Worm (Caenorhabditis elegans) whole organism, young adult: ENCODE measurements around the gene cest-1.2.

ENCODE experiments used
- B0019.2 ChIP-seq: fragments of 200-800 bp; sonication (Bioruptor generic); conservative IDR thresholded peaks from 2 replicates; pipeline ENCODE4 v1.3.6; 2022; ENCODE audit warnings: missing genetic modification reagents, missing genetic modification characterization, missing compliant biosample characterization
- B0336.3 ChIP-seq: fragments of 200-800 bp; sonication (Bioruptor generic); IDR thresholded peaks from 2 replicates; pipeline ENCODE4 v1.3.6; 2022; ENCODE audit warnings: missing genetic modification characterization, missing compliant biosample characterization
- C06A6.2 ChIP-seq: fragments of 200-800 bp; sonication (Bioruptor generic); conservative IDR thresholded peaks from 2 replicates; pipeline ENCODE4 v1.3.6; 2022; ENCODE audit warnings: missing genetic modification characterization, missing compliant biosample characterization
- D2030.7 ChIP-seq: fragments of 200-800 bp; sonication (Bioruptor generic); IDR thresholded peaks from 2 replicates; pipeline ENCODE4 v1.3.6; 2022; ENCODE audit warnings: missing genetic modification reagents, missing genetic modification characterization, missing compliant biosample characterization
- F23B12.7 ChIP-seq: sonication (generic microtip); optimal IDR thresholded peaks from 2 replicates; lab custom pipeline; 2017; ENCODE audit warnings: missing genetic modification characterization, mild to moderate bottlenecking, missing compliant biosample characterization, antibody characterized with exemption, moderate library complexity; ENCODE audit not compliant: insufficient read depth
- F39B2.1 ChIP-seq: fragments of 200-800 bp; sonication (Bioruptor generic); IDR thresholded peaks from 2 replicates; pipeline ENCODE4 v1.3.6; 2022; ENCODE audit warnings: missing genetic modification reagents, missing genetic modification characterization, missing compliant biosample characterization
- F52B5.7 ChIP-seq: sonication (generic microtip); optimal IDR thresholded peaks from 2 replicates; lab custom pipeline; 2016; ENCODE audit warnings: mild to moderate bottlenecking, missing genetic modification characterization, missing compliant biosample characterization
- F57C9.4 ChIP-seq: sonication (generic microtip); optimal IDR thresholded peaks from 2 replicates; lab custom pipeline; 2017; ENCODE audit warnings: mild to moderate bottlenecking, missing genetic modification characterization, missing compliant biosample characterization
- K11D2.4 ChIP-seq: fragments of 200-800 bp; sonication (Bioruptor generic); IDR thresholded peaks from 2 replicates; pipeline ENCODE4 v1.3.6; 2022; ENCODE audit warnings: missing genetic modification reagents, missing genetic modification characterization, missing compliant biosample characterization
- K12H6.12 ChIP-seq: fragments of 200-800 bp; sonication (Bioruptor generic); optimal IDR thresholded peaks from 2 replicates; lab custom pipeline; 2018; ENCODE audit warnings: mild to moderate bottlenecking, missing genetic modification characterization, missing compliant biosample characterization
- T26A5.8 ChIP-seq: sonication (generic microtip); optimal IDR thresholded peaks from 2 replicates; lab custom pipeline; 2016; ENCODE audit warnings: missing genetic modification characterization, missing compliant biosample characterization
- Y53G8AR.9 ChIP-seq: fragments of 200-800 bp; sonication (Bioruptor generic); conservative IDR thresholded peaks from 2 replicates; pipeline ENCODE4 v1.3.6; 2022; ENCODE audit warnings: missing genetic modification reagents, missing genetic modification characterization, missing compliant biosample characterization
- Y56A3A.18 ChIP-seq: fragments of 200-800 bp; sonication (Bioruptor generic); IDR thresholded peaks from 2 replicates; pipeline ENCODE4 v1.3.6; 2022; ENCODE audit warnings: missing genetic modification reagents, missing genetic modification characterization, missing compliant biosample characterization
- Y95B8A.8 ChIP-seq: fragments of 200-800 bp; sonication (Bioruptor generic); IDR thresholded peaks from 2 replicates; pipeline ENCODE4 v1.3.6; 2022; ENCODE audit warnings: missing genetic modification reagents, missing genetic modification characterization, missing compliant biosample characterization
- ZK185.1 ChIP-seq: sonication (generic microtip); optimal IDR thresholded peaks from 2 replicates; lab custom pipeline; 2016; ENCODE audit warnings: mild to moderate bottlenecking, missing genetic modification characterization, missing compliant biosample characterization; ENCODE audit not compliant: poor library complexity, severe bottlenecking
- athp-1 ChIP-seq: sonication (generic microtip); optimal IDR thresholded peaks from 2 replicates; lab custom pipeline; 2017; ENCODE audit warnings: mild to moderate bottlenecking, missing genetic modification characterization, missing compliant biosample characterization
- attf-5 ChIP-seq: fragments of 200-800 bp; sonication (Bioruptor generic); optimal IDR thresholded peaks from 2 replicates; lab custom pipeline; 2018; ENCODE audit warnings: mild to moderate bottlenecking, missing genetic modification characterization, missing compliant biosample characterization
- cebp-1 ChIP-seq, 2 experiments: fragments of 200-800 bp in 1 of 2; sonication (Bioruptor generic) in 1 of 2; sonication (generic microtip) in 1 of 2; IDR thresholded peaks in 1 of 2; optimal IDR thresholded peaks in 1 of 2; 2 replicates each; pipeline versions ENCODE4 v1.3.6 to Lab custom; 2017 to 2022; ENCODE audit warnings: missing compliant biosample characterization in 2 of 2, missing genetic modification characterization in 2 of 2, mild to moderate bottlenecking in 1 of 2, missing genetic modification reagents in 1 of 2, moderate library complexity in 1 of 2
- cebp-2 ChIP-seq: fragments of 200-800 bp; sonication (Bioruptor generic); IDR thresholded peaks from 2 replicates; pipeline ENCODE4 v1.3.6; 2022; ENCODE audit warnings: missing genetic modification characterization, missing compliant biosample characterization
- ceh-58 ChIP-seq: fragments of 200-800 bp; sonication (Bioruptor generic); IDR thresholded peaks from 2 replicates; pipeline ENCODE4 v1.3.6; 2022; ENCODE audit warnings: missing genetic modification characterization, missing compliant biosample characterization
- chd-7 ChIP-seq: sonication (generic microtip); optimal IDR thresholded peaks from 2 replicates; lab custom pipeline; 2016; ENCODE audit warnings: mild to moderate bottlenecking, missing genetic modification characterization, moderate library complexity, missing compliant biosample characterization
- egl-44 ChIP-seq: fragments of 200-800 bp; sonication (Bioruptor generic); IDR thresholded peaks from 2 replicates; pipeline ENCODE4 v1.3.6; 2022; ENCODE audit warnings: missing genetic modification reagents, missing genetic modification characterization, missing compliant biosample characterization
- ekl-4 ChIP-seq: fragments of 200-800 bp; sonication (Bioruptor generic); IDR thresholded peaks from 2 replicates; pipeline ENCODE4 v1.3.6; 2022; ENCODE audit warnings: missing genetic modification reagents, missing genetic modification characterization, missing compliant biosample characterization
- hmg-1.2 ChIP-seq: fragments of 200-800 bp; sonication (Bioruptor generic); IDR thresholded peaks from 2 replicates; pipeline ENCODE4 v1.3.6; 2022; ENCODE audit warnings: missing genetic modification reagents, missing genetic modification characterization, missing compliant biosample characterization
- hsf-1 ChIP-seq: fragments of 200-800 bp; sonication (Bioruptor generic); IDR thresholded peaks from 2 replicates; pipeline ENCODE4 v1.3.6; 2022; ENCODE audit warnings: missing genetic modification reagents, missing genetic modification characterization, missing compliant biosample characterization
- lin-26 ChIP-seq: fragments of 200-800 bp; sonication (Bioruptor generic); IDR thresholded peaks from 2 replicates; pipeline ENCODE4 v1.3.6; 2022; ENCODE audit warnings: missing genetic modification reagents, missing genetic modification characterization, missing compliant biosample characterization
- lin-40 ChIP-seq: sonication (generic microtip); optimal IDR thresholded peaks from 2 replicates; lab custom pipeline; 2016; ENCODE audit warnings: missing genetic modification characterization, mild to moderate bottlenecking, missing compliant biosample characterization, missing genotype, missing genetic modification reagents
- madf-10 ChIP-seq: sonication (generic microtip); optimal IDR thresholded peaks from 2 replicates; lab custom pipeline; 2016; ENCODE audit warnings: mild to moderate bottlenecking, missing genetic modification characterization, missing compliant biosample characterization
- madf-3 ChIP-seq: fragments of 200-800 bp; sonication (Bioruptor generic); IDR thresholded peaks from 2 replicates; pipeline ENCODE4 v1.3.6; 2022; ENCODE audit warnings: missing genetic modification reagents, missing genetic modification characterization, missing compliant biosample characterization
- mxl-1 ChIP-seq: sonication (generic microtip); optimal IDR thresholded peaks from 2 replicates; lab custom pipeline; 2016; ENCODE audit warnings: missing genetic modification characterization, missing compliant biosample characterization
- nfya-1 ChIP-seq: sonication (generic microtip); optimal IDR thresholded peaks from 2 replicates; lab custom pipeline; 2017; ENCODE audit warnings: antibody characterized with exemption, missing compliant biosample characterization, missing genetic modification characterization, borderline replicate concordance; ENCODE audit not compliant: insufficient read depth
- nfya-2 ChIP-seq: fragments of 200-800 bp; sonication (Bioruptor generic); IDR thresholded peaks from 2 replicates; pipeline ENCODE4 v1.3.6; 2022; ENCODE audit warnings: missing genetic modification reagents, missing genetic modification characterization, missing compliant biosample characterization
- nfyb-1 ChIP-seq: fragments of 200-800 bp; sonication (Bioruptor generic); IDR thresholded peaks from 2 replicates; pipeline ENCODE4 v1.3.6; 2022; ENCODE audit warnings: missing genetic modification reagents, missing genetic modification characterization, missing compliant biosample characterization
- nhr-179 ChIP-seq: sonication (generic microtip); optimal IDR thresholded peaks from 2 replicates; lab custom pipeline; 2016; ENCODE audit warnings: mild to moderate bottlenecking, missing genetic modification characterization, missing compliant biosample characterization
- nhr-27 ChIP-seq: fragments of 200-800 bp; sonication (Bioruptor generic); optimal IDR thresholded peaks from 2 replicates; lab custom pipeline; 2018; ENCODE audit warnings: mild to moderate bottlenecking, missing genetic modification characterization, moderate library complexity, missing compliant biosample characterization
- nhr-80 ChIP-seq: sonication (generic microtip); optimal IDR thresholded peaks from 2 replicates; lab custom pipeline; 2016; ENCODE audit warnings: missing genetic modification characterization, missing compliant biosample characterization
- repo-1 ChIP-seq: sonication (generic microtip); optimal IDR thresholded peaks from 2 replicates; lab custom pipeline; 2017; ENCODE audit warnings: mild to moderate bottlenecking, missing genetic modification characterization, missing compliant biosample characterization
- sdz-38 ChIP-seq: sonication (generic microtip); optimal IDR thresholded peaks from 2 replicates; lab custom pipeline; 2016; ENCODE audit warnings: missing genotype, missing genetic modification characterization, missing compliant biosample characterization
- snpc-1.1 ChIP-seq: sonication (generic microtip); optimal IDR thresholded peaks from 2 replicates; lab custom pipeline; 2017; ENCODE audit warnings: missing genetic modification characterization, mild to moderate bottlenecking, missing compliant biosample characterization, antibody characterized with exemption, moderate library complexity, missing genotype, missing genetic modification reagents; ENCODE audit not compliant: insufficient read depth
- snpc-1.3 ChIP-seq: sonication (generic microtip); optimal IDR thresholded peaks from 2 replicates; lab custom pipeline; 2017; ENCODE audit warnings: missing genetic modification characterization, mild to moderate bottlenecking, missing compliant biosample characterization, antibody characterized with exemption, moderate library complexity, missing genotype, missing genetic modification reagents; ENCODE audit not compliant: insufficient read depth
- sptf-2 ChIP-seq: fragments of 200-800 bp; sonication (Bioruptor generic); optimal IDR thresholded peaks from 2 replicates; lab custom pipeline; 2018; ENCODE audit warnings: mild to moderate bottlenecking, missing genetic modification characterization, missing compliant biosample characterization
- tbp1 ChIP-seq: fragments of 200-800 bp; sonication (Bioruptor generic); optimal IDR thresholded peaks from 2 replicates; lab custom pipeline; 2018; ENCODE audit warnings: mild to moderate bottlenecking, missing genetic modification characterization, missing compliant biosample characterization
- unc-130 ChIP-seq: sonication (generic microtip); optimal IDR thresholded peaks from 2 replicates; lab custom pipeline; 2016; ENCODE audit warnings: missing genetic modification reagents, missing genetic modification characterization, missing compliant biosample characterization
- zim-3 ChIP-seq: sonication (generic microtip); optimal IDR thresholded peaks from 2 replicates; lab custom pipeline; 2017; ENCODE audit warnings: mild to moderate bottlenecking, missing genetic modification characterization, moderate library complexity, missing compliant biosample characterization
- ztf-25 ChIP-seq: fragments of 200-800 bp; sonication (Bioruptor generic); IDR thresholded peaks from 2 replicates; pipeline ENCODE4 v1.3.6; 2022; ENCODE audit warnings: missing genetic modification reagents, missing genetic modification characterization, missing compliant biosample characterization
- ztf-26 ChIP-seq: sonication (generic microtip); optimal IDR thresholded peaks from 2 replicates; lab custom pipeline; 2017; ENCODE audit warnings: missing genetic modification characterization, missing compliant biosample characterization
- ztf-3 ChIP-seq: fragments of 200-800 bp; sonication (Bioruptor generic); optimal IDR thresholded peaks from 2 replicates; lab custom pipeline; 2018; ENCODE audit warnings: mild to moderate bottlenecking, missing genetic modification characterization, missing compliant biosample characterization
- ztf-6 ChIP-seq: fragments of 200-800 bp; sonication (Bioruptor generic); IDR thresholded peaks from 2 replicates; pipeline ENCODE4 v1.3.6; 2022; ENCODE audit warnings: missing genetic modification reagents, missing genetic modification characterization, missing compliant biosample characterization

Gene cest-1.2

ce11 chrV:14197651-14198050 is 37.0 kb upstream of the cest-1.2 start:
- TF ChIP-seq T26A5.8 (tag; lab: Kevin White, UChicago), result no peak
- TF ChIP-seq lin-40 (tag; lab: Kevin White, UChicago), result peak; percentile 31
- 0 out of 2 replicates have a peak, but pooled peaks have one; percentile 13 for TF ChIP-seq B0019.2 (GFP tag; lab: Robert Waterston, UW)
- no peak for TF ChIP-seq K11D2.4
- TF ChIP-seq Y53G8AR.9 (GFP tag; lab: Robert Waterston, UW), result peak; percentile 60; the same call in 1 of the 2 replicates
- TF ChIP-seq nhr-27 (tag; lab: Kevin White, UChicago), result no peak
- no peak for TF ChIP-seq egl-44 (GFP tag; lab: Robert Waterston, UW)
- TF ChIP-seq madf-3 (GFP tag; lab: Robert Waterston, UW), result no peak
- TF ChIP-seq nfya-2 (GFP tag; lab: Robert Waterston, UW), result no peak
- no peak for TF ChIP-seq cebp-1 (GFP tag; IDR thresholded peaks at IDR 0.05; lab: Robert Waterston, UW)
- TF ChIP-seq cebp-1 (tag; optimal IDR thresholded peaks at IDR 0.05; lab: Kevin White, UChicago), result peak; percentile 49
- peak; percentile 50 for TF ChIP-seq ZK185.1 (tag; lab: Kevin White, UChicago)
- TF ChIP-seq zim-3 (tag; lab: Kevin White, UChicago), result peak; percentile 19
- no peak for TF ChIP-seq mxl-1 (tag; lab: Kevin White, UChicago)
- TF ChIP-seq ztf-3 (GFP tag; lab: Kevin White, UChicago), result no peak
- no peak for TF ChIP-seq F39B2.1 (GFP tag; lab: Robert Waterston, UW)
- peak; percentile 35; the same call in 1 of the 2 replicates for TF ChIP-seq ekl-4 (GFP tag; lab: Robert Waterston, UW)
- TF ChIP-seq lin-26, result peak; percentile 9; the same call in 1 of the 2 replicates
- no peak for TF ChIP-seq snpc-1.1
- peak; percentile 31; the same call in 1 of the 2 replicates for TF ChIP-seq C06A6.2 (GFP tag; lab: Robert Waterston, UW)
- no peak for TF ChIP-seq ceh-58 (GFP tag; lab: Robert Waterston, UW)
- peak; percentile 39; the same call in 1 of the 2 replicates for TF ChIP-seq Y56A3A.18 (GFP tag; lab: Robert Waterston, UW)
- peak; percentile 63 for TF ChIP-seq repo-1 (tag; lab: Kevin White, UChicago)
- TF ChIP-seq ztf-26, result no peak
- TF ChIP-seq attf-5 (GFP tag; lab: Kevin White, UChicago), result peak; percentile 39
- TF ChIP-seq B0336.3 (GFP tag; lab: Robert Waterston, UW), result peak; percentile 34; the same call in 1 of the 2 replicates
- TF ChIP-seq cebp-2, result 0 out of 2 replicates have a peak, but pooled peaks have one; percentile 16
- TF ChIP-seq ztf-25 (GFP tag; lab: Robert Waterston, UW), result 0 out of 2 replicates have a peak, but pooled peaks have one; percentile 23
- 0 out of 2 replicates have a peak, but pooled peaks have one; percentile 9 for TF ChIP-seq hmg-1.2
- peak; percentile 78 for TF ChIP-seq chd-7
- TF ChIP-seq hsf-1 (GFP tag; lab: Robert Waterston, UW), result no peak
- TF ChIP-seq sptf-2, result no peak
- TF ChIP-seq F52B5.7 (tag; lab: Kevin White, UChicago), result peak; percentile 44
- TF ChIP-seq K12H6.12 (tag; lab: Kevin White, UChicago), result no peak
- no peak for TF ChIP-seq sdz-38 (tag; lab: Kevin White, UChicago)
- no peak for TF ChIP-seq madf-10 (tag; lab: Kevin White, UChicago)
- no peak for TF ChIP-seq nfya-1 (tag; lab: Kevin White, UChicago)
- no peak for TF ChIP-seq F57C9.4 (tag; lab: Kevin White, UChicago)
- TF ChIP-seq nfyb-1, result peak; percentile 83; the same call in 1 of the 2 replicates
- no peak for TF ChIP-seq unc-130 (GFP tag; lab: Kevin White, UChicago)
- peak; percentile 33 for TF ChIP-seq nhr-80 (tag; lab: Kevin White, UChicago)
- no peak for TF ChIP-seq ztf-6 (GFP tag; lab: Robert Waterston, UW)
- no peak for TF ChIP-seq nhr-179 (tag; lab: Kevin White, UChicago)
- TF ChIP-seq athp-1 (tag; lab: Kevin White, UChicago), result no peak
- TF ChIP-seq D2030.7 (GFP tag; lab: Robert Waterston, UW), result no peak
- TF ChIP-seq snpc-1.3 (tag; lab: Kevin White, UChicago), result peak; percentile 4
- TF ChIP-seq tbp1 (GFP tag; lab: Kevin White, UChicago), result peak; percentile 42
- TF ChIP-seq F23B12.7 (tag; lab: Kevin White, UChicago), result no peak
- TF ChIP-seq Y95B8A.8, result no peak
